Fruit fly (Drosophila melanogaster): ENCODE data around the gene Usp7.

Gene Usp7

DNA sequence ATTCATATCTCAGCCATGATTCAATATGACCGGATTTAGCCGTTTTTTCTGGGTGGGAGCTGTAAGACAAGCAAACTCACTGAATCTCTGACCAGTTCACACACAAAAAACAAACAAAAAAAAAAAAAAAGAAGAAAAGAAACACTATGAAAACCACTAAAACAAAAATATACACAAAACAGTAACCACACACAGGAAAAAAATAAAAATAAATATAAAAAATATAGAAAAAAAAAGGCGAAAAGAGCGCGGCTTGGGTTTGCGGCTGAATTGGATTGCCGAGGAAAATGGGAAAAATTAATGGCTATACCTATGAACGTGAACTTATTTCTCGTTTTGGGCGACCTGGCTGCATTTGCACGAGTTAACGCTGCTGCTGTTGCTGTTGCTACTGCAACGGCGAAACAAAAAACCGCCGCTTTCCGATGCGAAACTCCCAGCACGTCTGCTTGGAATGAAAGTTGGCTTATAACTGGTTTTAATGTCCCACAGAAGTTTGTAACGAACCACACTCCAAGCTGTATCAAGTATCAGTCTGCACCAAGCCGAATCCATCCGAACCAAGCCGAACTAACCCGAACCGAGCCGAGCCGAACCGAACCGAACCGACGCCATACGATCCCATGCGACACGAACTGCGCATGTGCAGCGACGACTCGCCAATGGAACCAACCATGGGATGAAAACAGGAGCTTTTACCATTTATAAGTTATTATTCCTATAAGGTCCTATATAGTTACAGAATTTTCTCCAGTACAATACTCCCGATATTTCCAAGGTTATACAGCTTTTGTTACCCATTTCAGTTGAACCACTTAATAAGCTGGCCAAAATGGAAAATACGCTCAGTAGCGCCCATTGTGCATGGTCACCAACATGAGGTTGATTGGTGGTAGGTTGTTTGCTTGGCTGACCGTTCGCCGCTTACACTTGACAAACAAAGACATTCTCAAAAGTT, 25.1 kb downstream of the Usp7 start, which contains the start of gene fw (continued):
- peak; percentile 16 for TF ChIP-seq CG11902 (GFP tag; optimal IDR thresholded peaks at IDR 0.05)
- no peak for TF ChIP-seq CG6808 (GFP tag; optimal IDR thresholded peaks at IDR 0.05)
- peak; percentile 68 for TF ChIP-seq CG1621 (tag; optimal IDR thresholded peaks at IDR 0.05)
- TF ChIP-seq spab (GFP tag; optimal IDR thresholded peaks at IDR 0.05) = no peak
- TF ChIP-seq Met (GFP tag; optimal IDR thresholded peaks at IDR 0.05) = peak; percentile 84
- peak; percentile 84 for TF ChIP-seq eg (GFP tag; IDR thresholded peaks at IDR 0.05)
- no peak for TF ChIP-seq Blimp-1 (GFP tag; optimal IDR thresholded peaks at IDR 0.05)
- peak; percentile 69 for TF ChIP-seq CG3032 (tag; optimal IDR thresholded peaks at IDR 0.05)
- peak; percentile 81 for TF ChIP-seq topi (GFP tag; optimal IDR thresholded peaks at IDR 0.05)
- no peak for TF ChIP-seq CG32006 (GFP tag; optimal IDR thresholded peaks at IDR 0.05)
- TF ChIP-seq CG6792 (GFP tag; optimal IDR thresholded peaks at IDR 0.05) = peak; percentile 76
- peak; percentile 82 for TF ChIP-seq vri (GFP tag; optimal IDR thresholded peaks at IDR 0.05)
- TF ChIP-seq CG6276 (GFP tag; optimal IDR thresholded peaks at IDR 0.05) = peak; percentile 77
- TF ChIP-seq CG6854 (GFP tag; optimal IDR thresholded peaks at IDR 0.05) = no peak
- TF ChIP-seq Gug (GFP tag; IDR thresholded peaks at IDR 0.05) = peak; percentile 67; the same call in 1 of the 2 replicates
- TF ChIP-seq CG6163 (GFP tag; IDR thresholded peaks at IDR 0.05) = peak; percentile 81
- TF ChIP-seq CG9139 (GFP tag; optimal IDR thresholded peaks at IDR 0.05) = peak; percentile 18
- no peak for TF ChIP-seq ss (GFP tag; optimal IDR thresholded peaks at IDR 0.05)
- TF ChIP-seq Eip75B (GFP tag; optimal IDR thresholded peaks at IDR 0.05) = peak; percentile 80
- TF ChIP-seq Hr38 (GFP tag; optimal IDR thresholded peaks at IDR 0.05) = no peak

DNA sequence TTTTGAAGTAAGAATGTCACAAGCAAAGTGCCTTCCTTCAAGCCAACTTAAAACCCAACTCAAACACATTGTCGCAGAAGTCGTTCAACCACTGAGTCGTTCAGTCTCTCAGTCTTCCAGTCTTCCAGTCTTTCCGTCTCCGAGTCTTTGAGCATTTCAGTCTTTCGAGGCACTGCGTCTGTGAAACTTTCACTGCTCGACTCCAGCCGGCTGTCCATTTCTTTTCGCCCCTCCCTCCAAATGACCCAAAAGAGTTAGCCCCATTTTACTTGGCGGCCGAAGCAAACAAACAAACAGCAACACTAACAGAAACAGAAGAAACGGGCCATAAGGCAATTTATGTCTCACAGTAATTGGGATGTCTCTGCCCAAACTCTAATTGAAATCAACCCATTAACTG, 27.8 kb downstream of the Usp7 start:
- TF ChIP-seq spab (GFP tag; optimal IDR thresholded peaks at IDR 0.05) (no peak), Blimp-1 (GFP tag; optimal IDR thresholded peaks at IDR 0.05) (peak; percentile 85), Sox14 (GFP tag; optimal IDR thresholded peaks at IDR 0.05) (no peak), cyc (GFP tag; optimal IDR thresholded peaks at IDR 0.05) (no peak), CG10669 (GFP tag; optimal IDR thresholded peaks at IDR 0.05) (no peak), CG3032 (tag; optimal IDR thresholded peaks at IDR 0.05) (no peak), CG11902 (GFP tag; optimal IDR thresholded peaks at IDR 0.05) (no peak)

DNA sequence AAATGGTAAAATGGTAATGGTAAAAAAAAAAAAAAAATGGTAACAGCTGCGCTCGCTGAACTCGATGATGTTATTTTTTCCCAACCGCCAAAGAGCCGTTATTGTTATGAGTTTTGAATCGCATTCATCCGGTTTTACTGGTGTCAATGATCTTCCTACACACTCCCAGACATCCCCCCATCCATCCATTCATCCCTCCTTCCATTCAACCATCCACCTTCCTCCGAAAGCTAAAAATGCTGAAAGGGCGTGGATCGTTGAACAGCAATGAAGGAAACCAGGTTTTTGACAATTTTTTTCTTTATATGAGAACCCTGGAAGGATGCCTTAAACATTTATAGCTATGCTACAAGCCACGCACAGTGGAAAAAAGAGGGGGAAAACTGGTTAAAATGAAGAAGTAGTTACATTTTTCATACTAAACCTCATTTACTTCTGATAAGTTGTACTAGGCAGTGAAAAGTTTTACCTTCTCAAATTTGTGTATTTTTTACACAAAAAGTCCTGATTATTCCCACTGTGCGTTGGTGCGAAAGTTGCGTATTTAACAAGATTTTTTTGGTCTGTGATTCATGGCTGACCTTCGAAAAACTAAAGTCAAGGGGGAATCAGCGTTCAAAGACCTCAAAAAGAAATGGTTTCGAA, 28.7 kb downstream of the Usp7 start:
- TF ChIP-seq cyc (GFP tag; optimal IDR thresholded peaks at IDR 0.05) (peak; percentile 45), CG8119 (GFP tag; IDR thresholded peaks at IDR 0.05) (peak; percentile 40; the same call in 2 of the 3 replicates), CG11902 (GFP tag; optimal IDR thresholded peaks at IDR 0.05) (peak; percentile 25), CG6792 (GFP tag; optimal IDR thresholded peaks at IDR 0.05) (peak; percentile 63), Blimp-1 (GFP tag; optimal IDR thresholded peaks at IDR 0.05) (no peak), Eip78C (GFP tag) (peak; percentile 92), Ets96B (tag; optimal IDR thresholded peaks at IDR 0.05) (peak; percentile 63), Smox (GFP tag; optimal IDR thresholded peaks at IDR 0.05) (peak; percentile 44), fd85E (GFP tag; optimal IDR thresholded peaks at IDR 0.05) (no peak), CG3919 (GFP tag; optimal IDR thresholded peaks at IDR 0.05) (peak; percentile 64), net (GFP tag; optimal IDR thresholded peaks at IDR 0.05) (peak; percentile 65), topi (GFP tag; optimal IDR thresholded peaks at IDR 0.05) (peak; percentile 64), fd59A (GFP tag; optimal IDR thresholded peaks at IDR 0.05) (peak; percentile 48), acj6 (GFP tag; optimal IDR thresholded peaks at IDR 0.05) (peak; percentile 60), Eip93F (GFP tag; optimal IDR thresholded peaks at IDR 0.05) (no peak), CG16779 (tag; optimal IDR thresholded peaks at IDR 0.05) (no peak), CG10631 (GFP tag; optimal IDR thresholded peaks at IDR 0.05) (peak; percentile 41), fkh (GFP tag; optimal IDR thresholded peaks at IDR 0.05) (no peak), lz (GFP tag; optimal IDR thresholded peaks at IDR 0.05) (peak; percentile 44), CG11762 (GFP tag; optimal IDR thresholded peaks at IDR 0.05; ENCODE audit: insufficient read depth) (peak; percentile 55), dac (GFP tag; optimal IDR thresholded peaks at IDR 0.05) (no peak), Sox14 (GFP tag; optimal IDR thresholded peaks at IDR 0.05) (peak; percentile 45), CG6854 (GFP tag; optimal IDR thresholded peaks at IDR 0.05) (no peak), Sox102F (GFP tag; optimal IDR thresholded peaks at IDR 0.05) (peak; percentile 65), CG10669 (GFP tag; optimal IDR thresholded peaks at IDR 0.05) (peak; percentile 57), CG1621 (tag; optimal IDR thresholded peaks at IDR 0.05) (peak; percentile 45), spab (GFP tag; optimal IDR thresholded peaks at IDR 0.05) (peak; percentile 49), achi (GFP tag; optimal IDR thresholded peaks at IDR 0.05) (peak; percentile 57), CG34406 (GFP tag; optimal IDR thresholded peaks at IDR 0.05) (peak; percentile 55), vri (GFP tag; optimal IDR thresholded peaks at IDR 0.05) (peak; percentile 25), CG6276 (GFP tag; optimal IDR thresholded peaks at IDR 0.05) (peak; percentile 37)
